Worm (Caenorhabditis elegans) whole organism, young adult: ENCODE data around the gene kqt-1.

Source experiments
- B0261.1 ChIP-seq: sonication (generic microtip); optimal IDR thresholded peaks from 2 replicates; lab custom pipeline; 2016; ENCODE audit warnings: mild to moderate bottlenecking, missing genetic modification characterization, moderate library complexity, missing compliant biosample characterization
- C17E4.6 ChIP-seq: fragments of 200-800 bp; sonication (Bioruptor generic); IDR thresholded peaks from 2 replicates; pipeline ENCODE4 v1.3.6; 2022; ENCODE audit warnings: missing genetic modification reagents, missing genetic modification characterization, missing compliant biosample characterization
- F10E7.11 ChIP-seq: sonication (generic microtip); optimal IDR thresholded peaks from 2 replicates; lab custom pipeline; 2017; ENCODE audit warnings: mild to moderate bottlenecking, missing genetic modification characterization, moderate library complexity, missing compliant biosample characterization
- F23B12.7 ChIP-seq: sonication (generic microtip); optimal IDR thresholded peaks from 2 replicates; lab custom pipeline; 2017; ENCODE audit warnings: missing genetic modification characterization, mild to moderate bottlenecking, missing compliant biosample characterization, antibody characterized with exemption, moderate library complexity; ENCODE audit not compliant: insufficient read depth
- F37B4.10 ChIP-seq: fragments of 200-800 bp; sonication (Bioruptor generic); IDR thresholded peaks from 2 replicates; pipeline ENCODE4 v1.3.6; 2022; ENCODE audit warnings: missing genetic modification characterization, missing compliant biosample characterization
- F52B5.7 ChIP-seq: sonication (generic microtip); optimal IDR thresholded peaks from 2 replicates; lab custom pipeline; 2016; ENCODE audit warnings: mild to moderate bottlenecking, missing genetic modification characterization, missing compliant biosample characterization
- F55B11.4 ChIP-seq: sonication (generic microtip); optimal IDR thresholded peaks from 2 replicates; lab custom pipeline; 2016; ENCODE audit warnings: missing compliant biosample characterization, missing genetic modification characterization, borderline replicate concordance; ENCODE audit not compliant: insufficient read depth
- F57A8.1 ChIP-seq: fragments of 200-800 bp; sonication (Bioruptor generic); optimal IDR thresholded peaks from 2 replicates; lab custom pipeline; 2018; ENCODE audit warnings: mild to moderate bottlenecking, missing genetic modification characterization, moderate library complexity, missing compliant biosample characterization
- T07F8.4 ChIP-seq: sonication (generic microtip); optimal IDR thresholded peaks from 2 replicates; lab custom pipeline; 2016; ENCODE audit warnings: mild to moderate bottlenecking, missing genetic modification characterization, moderate library complexity, missing compliant biosample characterization
- T26A5.8 ChIP-seq: sonication (generic microtip); optimal IDR thresholded peaks from 2 replicates; lab custom pipeline; 2016; ENCODE audit warnings: missing genetic modification characterization, missing compliant biosample characterization
- Y53G8AR.9 ChIP-seq: fragments of 200-800 bp; sonication (Bioruptor generic); conservative IDR thresholded peaks from 2 replicates; pipeline ENCODE4 v1.3.6; 2022; ENCODE audit warnings: missing genetic modification reagents, missing genetic modification characterization, missing compliant biosample characterization
- Y79H2A.3 ChIP-seq: fragments of 200-800 bp; sonication (Bioruptor generic); conservative IDR thresholded peaks from 2 replicates; pipeline ENCODE4 v1.3.6; 2022; ENCODE audit warnings: missing genetic modification reagents, missing genetic modification characterization, missing compliant biosample characterization
- Y95B8A.8 ChIP-seq: fragments of 200-800 bp; sonication (Bioruptor generic); IDR thresholded peaks from 2 replicates; pipeline ENCODE4 v1.3.6; 2022; ENCODE audit warnings: missing genetic modification reagents, missing genetic modification characterization, missing compliant biosample characterization
- ZK185.1 ChIP-seq: sonication (generic microtip); optimal IDR thresholded peaks from 2 replicates; lab custom pipeline; 2016; ENCODE audit warnings: mild to moderate bottlenecking, missing genetic modification characterization, missing compliant biosample characterization; ENCODE audit not compliant: poor library complexity, severe bottlenecking
- akir-1 ChIP-seq: fragments of 200-800 bp; sonication (Bioruptor generic); optimal IDR thresholded peaks from 2 replicates; lab custom pipeline; 2018; ENCODE audit warnings: mild to moderate bottlenecking, missing genetic modification characterization, moderate library complexity, missing compliant biosample characterization
- atf-7 ChIP-seq: sonication (generic microtip); optimal IDR thresholded peaks from 2 replicates; lab custom pipeline; 2017; ENCODE audit warnings: mild to moderate bottlenecking, missing genetic modification characterization, missing compliant biosample characterization
- bed-1 ChIP-seq: fragments of 200-800 bp; sonication (Bioruptor generic); IDR thresholded peaks from 2 replicates; pipeline ENCODE4 v1.3.6; 2022; ENCODE audit warnings: missing genetic modification reagents, missing genetic modification characterization, missing compliant biosample characterization
- bed-2 ChIP-seq: fragments of 200-800 bp; sonication (Bioruptor generic); IDR thresholded peaks from 2 replicates; pipeline ENCODE4 v1.3.6; 2022; ENCODE audit warnings: missing genetic modification reagents, missing genetic modification characterization, missing compliant biosample characterization
- ceh-58 ChIP-seq: fragments of 200-800 bp; sonication (Bioruptor generic); IDR thresholded peaks from 2 replicates; pipeline ENCODE4 v1.3.6; 2022; ENCODE audit warnings: missing genetic modification characterization, missing compliant biosample characterization
- dox-1 ChIP-seq: fragments of 200-800 bp; sonication (Bioruptor generic); IDR thresholded peaks from 2 replicates; pipeline ENCODE4 v1.3.6; 2022; ENCODE audit warnings: missing genetic modification reagents, missing genetic modification characterization, missing compliant biosample characterization
- dpl-1 ChIP-seq: fragments of 150-350 bp; optimal IDR thresholded peaks from 2 replicates; lab custom pipeline; 2014; ENCODE audit warnings: missing biosample characterization, missing genetic modification reagents, missing genetic modification characterization
- egl-18 ChIP-seq: fragments of 200-800 bp; sonication (Bioruptor generic); IDR thresholded peaks from 2 replicates; pipeline ENCODE4 v1.3.6; 2022; ENCODE audit warnings: missing genetic modification reagents, missing genetic modification characterization, missing compliant biosample characterization
- egrh-3 ChIP-seq: fragments of 200-800 bp; sonication (Bioruptor generic); IDR thresholded peaks from 2 replicates; pipeline ENCODE4 v1.3.6; 2022; ENCODE audit warnings: missing genetic modification reagents, missing genetic modification characterization, missing compliant biosample characterization
- ekl-4 ChIP-seq: fragments of 200-800 bp; sonication (Bioruptor generic); IDR thresholded peaks from 2 replicates; pipeline ENCODE4 v1.3.6; 2022; ENCODE audit warnings: missing genetic modification reagents, missing genetic modification characterization, missing compliant biosample characterization
- hlh-12 ChIP-seq: sonication (generic microtip); optimal IDR thresholded peaks from 2 replicates; lab custom pipeline; 2016; ENCODE audit warnings: missing genetic modification characterization, missing compliant biosample characterization
- hmg-20 ChIP-seq: fragments of 200-800 bp; sonication (Bioruptor generic); IDR thresholded peaks from 2 replicates; pipeline ENCODE4 v1.3.6; 2022; ENCODE audit warnings: missing genetic modification reagents, missing genetic modification characterization, missing compliant biosample characterization
- hrde-1 ChIP-seq: sonication (generic microtip); optimal IDR thresholded peaks from 2 replicates; lab custom pipeline; 2016; ENCODE audit warnings: missing genetic modification characterization, mild to moderate bottlenecking, missing compliant biosample characterization, moderate library complexity, missing genotype, missing genetic modification reagents, borderline replicate concordance
- let-526 ChIP-seq: fragments of 200-800 bp; sonication (Bioruptor generic); IDR thresholded peaks from 2 replicates; pipeline ENCODE4 v1.3.6; 2022; ENCODE audit warnings: missing genetic modification reagents, missing genetic modification characterization, missing compliant biosample characterization
- lin-40 ChIP-seq: sonication (generic microtip); optimal IDR thresholded peaks from 2 replicates; lab custom pipeline; 2016; ENCODE audit warnings: missing genetic modification characterization, mild to moderate bottlenecking, missing compliant biosample characterization, missing genotype, missing genetic modification reagents
- lin-54 ChIP-seq: fragments of 200-800 bp; sonication (Bioruptor generic); optimal IDR thresholded peaks from 2 replicates; lab custom pipeline; 2018; ENCODE audit warnings: mild to moderate bottlenecking, missing genetic modification characterization, missing compliant biosample characterization
- lir-1 ChIP-seq: fragments of 200-800 bp; sonication (Bioruptor generic); conservative IDR thresholded peaks from 2 replicates; pipeline ENCODE4 v1.3.6; 2022; ENCODE audit warnings: missing genetic modification reagents, missing genetic modification characterization, missing compliant biosample characterization
- madf-10 ChIP-seq: sonication (generic microtip); optimal IDR thresholded peaks from 2 replicates; lab custom pipeline; 2016; ENCODE audit warnings: mild to moderate bottlenecking, missing genetic modification characterization, missing compliant biosample characterization
- madf-6 ChIP-seq: fragments of 200-800 bp; sonication (Bioruptor generic); IDR thresholded peaks from 2 replicates; pipeline ENCODE4 v1.3.6; 2022; ENCODE audit warnings: missing genetic modification reagents, missing genetic modification characterization, missing compliant biosample characterization
- mel-28 ChIP-seq: sonication (generic microtip); optimal IDR thresholded peaks from 2 replicates; lab custom pipeline; 2016; ENCODE audit warnings: borderline replicate concordance, mild to moderate bottlenecking, missing genetic modification characterization, missing compliant biosample characterization
- mxl-1 ChIP-seq: sonication (generic microtip); optimal IDR thresholded peaks from 2 replicates; lab custom pipeline; 2016; ENCODE audit warnings: missing genetic modification characterization, missing compliant biosample characterization
- nfya-1 ChIP-seq: sonication (generic microtip); optimal IDR thresholded peaks from 2 replicates; lab custom pipeline; 2017; ENCODE audit warnings: antibody characterized with exemption, missing compliant biosample characterization, missing genetic modification characterization, borderline replicate concordance; ENCODE audit not compliant: insufficient read depth
- nfyb-1 ChIP-seq: fragments of 200-800 bp; sonication (Bioruptor generic); IDR thresholded peaks from 2 replicates; pipeline ENCODE4 v1.3.6; 2022; ENCODE audit warnings: missing genetic modification reagents, missing genetic modification characterization, missing compliant biosample characterization
- nhr-120 ChIP-seq: fragments of 200-800 bp; sonication (Bioruptor generic); IDR thresholded peaks from 2 replicates; pipeline ENCODE4 v1.3.6; 2022; ENCODE audit warnings: missing genetic modification characterization, missing compliant biosample characterization
- nhr-179 ChIP-seq: sonication (generic microtip); optimal IDR thresholded peaks from 2 replicates; lab custom pipeline; 2016; ENCODE audit warnings: mild to moderate bottlenecking, missing genetic modification characterization, missing compliant biosample characterization
- nhr-80 ChIP-seq: sonication (generic microtip); optimal IDR thresholded peaks from 2 replicates; lab custom pipeline; 2016; ENCODE audit warnings: missing genetic modification characterization, missing compliant biosample characterization
- nhr-90 ChIP-seq: sonication (generic microtip); optimal IDR thresholded peaks from 2 replicates; lab custom pipeline; 2016; ENCODE audit warnings: missing genotype, mild to moderate bottlenecking, missing genetic modification characterization, missing compliant biosample characterization
- rcor-1 ChIP-seq: fragments of 200-800 bp; sonication (Bioruptor generic); IDR thresholded peaks from 2 replicates; pipeline ENCODE4 v1.3.6; 2022; ENCODE audit warnings: missing genetic modification reagents, missing genetic modification characterization, missing compliant biosample characterization
- snpc-1.1 ChIP-seq: sonication (generic microtip); optimal IDR thresholded peaks from 2 replicates; lab custom pipeline; 2017; ENCODE audit warnings: missing genetic modification characterization, mild to moderate bottlenecking, missing compliant biosample characterization, antibody characterized with exemption, moderate library complexity, missing genotype, missing genetic modification reagents; ENCODE audit not compliant: insufficient read depth
- tbp1 ChIP-seq: fragments of 200-800 bp; sonication (Bioruptor generic); optimal IDR thresholded peaks from 2 replicates; lab custom pipeline; 2018; ENCODE audit warnings: mild to moderate bottlenecking, missing genetic modification characterization, missing compliant biosample characterization
- tbx-9 ChIP-seq: sonication (generic microtip); optimal IDR thresholded peaks from 2 replicates; lab custom pipeline; 2016; ENCODE audit warnings: borderline replicate concordance, missing genetic modification characterization, inconsistent platforms, missing compliant biosample characterization
- unc-130 ChIP-seq: sonication (generic microtip); optimal IDR thresholded peaks from 2 replicates; lab custom pipeline; 2016; ENCODE audit warnings: missing genetic modification reagents, missing genetic modification characterization, missing compliant biosample characterization
- zfh-2 ChIP-seq: fragments of 200-800 bp; sonication (Bioruptor generic); conservative IDR thresholded peaks from 2 replicates; pipeline ENCODE4 v1.3.6; 2022; ENCODE audit warnings: missing genetic modification reagents, missing genetic modification characterization, missing compliant biosample characterization

The kqt-1 gene

ce11 chrX:6593178-6593786, 25.5 kb upstream of the kqt-1 start (continued):
- TF ChIP-seq ZK185.1 (peak; percentile 90), bed-1 (GFP tag; lab: Robert Waterston, UW) (0 out of 2 replicates have a peak, but pooled peaks have one; percentile 7), atf-7 (tag; lab: Kevin White, UChicago) (peak; percentile 52), lir-1 (GFP tag; lab: Robert Waterston, UW) (peak; percentile 43; the same call in 1 of the 2 replicates), F57A8.1 (peak; percentile 62), tbp1 (peak; percentile 99), T07F8.4 (tag; lab: Kevin White, UChicago) (peak; percentile 69), C17E4.6 (GFP tag; lab: Robert Waterston, UW) (no peak), mxl-1 (tag; lab: Kevin White, UChicago) (peak; percentile 69), egl-18 (GFP tag; lab: Robert Waterston, UW) (peak; percentile 85; the same call in 1 of the 2 replicates), mel-28 (no peak), nhr-90 (peak; percentile 87), nfya-1 (tag; lab: Kevin White, UChicago) (no peak), F23B12.7 (tag; lab: Kevin White, UChicago) (peak; percentile 65), lin-54 (no peak), nhr-179 (tag; lab: Kevin White, UChicago) (peak; percentile 67), Y95B8A.8 (no peak), lin-40 (tag; lab: Kevin White, UChicago) (peak; percentile 82), dpl-1 (GFP tag; lab: Kevin White, UChicago) (no peak), tbx-9 (tag; lab: Kevin White, UChicago) (no peak), F10E7.11 (no peak), madf-10 (tag; lab: Kevin White, UChicago) (peak; percentile 82), dox-1 (GFP tag; lab: Robert Waterston, UW) (no peak; the same call in 1 of the 2 replicates), let-526 (GFP tag; lab: Robert Waterston, UW) (peak; percentile 45; the same call in 1 of the 2 replicates), Y53G8AR.9 (GFP tag; lab: Robert Waterston, UW) (peak; percentile 75), F55B11.4 (tag; lab: Kevin White, UChicago) (no peak), snpc-1.1 (tag; lab: Kevin White, UChicago) (peak; percentile 56), hlh-12 (tag; lab: Kevin White, UChicago) (peak; percentile 85), bed-2 (no peak), T26A5.8 (tag; lab: Kevin White, UChicago) (peak; percentile 47), rcor-1 (peak; percentile 86), egrh-3 (peak; percentile 34; the same call in 1 of the 2 replicates), unc-130 (GFP tag; lab: Kevin White, UChicago) (peak; percentile 32), F52B5.7 (no peak), B0261.1 (tag; lab: Kevin White, UChicago) (peak; percentile 96), nhr-80 (tag; lab: Kevin White, UChicago) (peak; percentile 32), akir-1 (GFP tag; lab: Kevin White, UChicago) (no peak), nhr-120 (GFP tag; lab: Robert Waterston, UW) (0 out of 2 replicates have a peak, but pooled peaks have one; percentile 52), ekl-4 (peak; percentile 45; the same call in 1 of the 2 replicates), F37B4.10 (0 out of 2 replicates have a peak, but pooled peaks have one; percentile 26), nfyb-1 (GFP tag; lab: Robert Waterston, UW) (peak; percentile 87), hrde-1 (tag; lab: Kevin White, UChicago) (peak; percentile 56), Y79H2A.3 (GFP tag; lab: Robert Waterston, UW) (no peak), zfh-2 (no peak), hmg-20 (GFP tag; lab: Robert Waterston, UW) (peak; percentile 86), ceh-58 (no peak), madf-6 (no peak)
